Fruit fly (Drosophila melanogaster) Kc167 (cell line): ENCODE data around the gene CG10730.

Experiments used
- Myc ChIP-seq: fragments of >200 bp; optimal IDR thresholded peaks from 2 replicates; lab custom pipeline; 2017; ENCODE audit warnings: missing external identifiers
- insv ChIP-seq: fragments of >200 bp; optimal IDR thresholded peaks from 3 replicates; lab custom pipeline; 2018; ENCODE audit warnings: missing external identifiers
- psq ChIP-seq: fragments of >200 bp; optimal IDR thresholded peaks from 2 replicates; lab custom pipeline; 2017; ENCODE audit warnings: missing external identifiers
- ttk ChIP-seq: sonication (Bioruptor generic); optimal IDR thresholded peaks from 2 replicates; lab custom pipeline; 2017; ENCODE audit warnings: missing external identifiers

DNA sequence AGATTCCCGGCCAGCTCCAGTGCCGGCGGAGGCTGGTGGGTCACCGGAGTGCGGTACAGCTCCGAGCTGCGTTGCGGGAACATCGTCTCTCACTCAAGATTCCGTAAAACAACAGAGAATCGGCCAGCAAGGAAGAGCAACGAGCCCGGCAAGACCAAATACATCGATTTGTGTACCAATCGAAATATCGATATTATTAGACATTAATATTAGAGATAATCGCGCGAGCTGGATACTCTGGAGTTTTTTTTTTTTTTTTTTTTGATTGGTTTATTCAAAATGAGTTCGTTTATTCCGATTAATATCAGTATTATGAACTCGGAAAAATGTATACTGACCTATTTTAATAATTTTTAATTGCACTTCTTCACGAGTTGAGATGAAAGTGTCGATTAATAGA, 6.5 kb downstream of the CG10730 start, which contains the start of gene vls:
- TF ChIP-seq insv (lab: Kevin White, UChicago) (no peak), Myc (no peak), psq (lab: Kevin White, UChicago) (no peak), ttk (no peak)
